Fruit fly (Drosophila melanogaster) whole organism, adult: ENCODE measurements around the gene CG6418.

ENCODE experiments used
- CG14711 ChIP-seq: fragments of 200-800 bp; sonication (Bioruptor generic); optimal IDR thresholded peaks from 2 replicates; lab custom pipeline; 2018; ENCODE audit warnings: missing biosample characterization, mild to moderate bottlenecking, missing genetic modification characterization, moderate library complexity
- Hr96 ChIP-seq: fragments of 200-800 bp; sonication (Bioruptor generic); optimal IDR thresholded peaks from 2 replicates; lab custom pipeline; 2016; ENCODE audit warnings: missing biosample characterization, missing genetic modification characterization

- TF ChIP-seq CG14711 (tag; lab: Kevin White, UChicago), result no peak
- no peak for TF ChIP-seq Hr96
Measured at dm6 chr3L:10898256-10898735, 19.5 kb upstream of the CG6418 start.
